Worm (Caenorhabditis elegans): ENCODE data around the gene mai-1.

DNA sequence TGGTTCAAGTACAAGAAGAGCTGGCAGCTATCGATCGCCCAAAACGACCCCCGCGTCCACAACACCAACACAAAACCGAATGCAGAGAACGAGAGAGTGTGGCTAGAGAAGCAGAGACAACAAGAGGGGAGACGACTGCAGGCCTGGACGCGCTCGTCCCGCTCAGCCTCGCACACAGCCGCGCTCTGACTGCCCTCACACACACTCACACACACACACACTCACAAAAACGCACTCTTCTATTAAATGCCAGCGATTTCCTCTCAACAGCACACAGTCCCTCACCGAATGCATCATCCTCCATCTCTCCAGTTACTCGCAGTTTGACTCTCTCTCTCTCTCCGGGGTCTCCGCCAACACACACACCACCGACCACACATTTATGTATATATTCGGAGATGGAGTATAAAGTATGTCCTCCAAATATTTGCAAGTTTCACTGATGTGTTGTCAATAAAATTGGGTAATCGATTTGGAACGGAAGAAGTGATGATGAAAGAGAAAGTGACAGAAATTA is 11.3 kb upstream of the mai-1 start:
- TF ChIP-seq nhr-28 (tag; optimal IDR thresholded peaks at IDR 0.05) (no peak), ztf-11 (tag; optimal IDR thresholded peaks at IDR 0.05) (peak in 1 of 2 experiments; percentile 80), lin-14 (GFP tag; optimal IDR thresholded peaks at IDR 0.05) (peak; percentile 99)
